Fruit fly (Drosophila melanogaster): ENCODE measurements around the gene Hsp22.

DNA sequence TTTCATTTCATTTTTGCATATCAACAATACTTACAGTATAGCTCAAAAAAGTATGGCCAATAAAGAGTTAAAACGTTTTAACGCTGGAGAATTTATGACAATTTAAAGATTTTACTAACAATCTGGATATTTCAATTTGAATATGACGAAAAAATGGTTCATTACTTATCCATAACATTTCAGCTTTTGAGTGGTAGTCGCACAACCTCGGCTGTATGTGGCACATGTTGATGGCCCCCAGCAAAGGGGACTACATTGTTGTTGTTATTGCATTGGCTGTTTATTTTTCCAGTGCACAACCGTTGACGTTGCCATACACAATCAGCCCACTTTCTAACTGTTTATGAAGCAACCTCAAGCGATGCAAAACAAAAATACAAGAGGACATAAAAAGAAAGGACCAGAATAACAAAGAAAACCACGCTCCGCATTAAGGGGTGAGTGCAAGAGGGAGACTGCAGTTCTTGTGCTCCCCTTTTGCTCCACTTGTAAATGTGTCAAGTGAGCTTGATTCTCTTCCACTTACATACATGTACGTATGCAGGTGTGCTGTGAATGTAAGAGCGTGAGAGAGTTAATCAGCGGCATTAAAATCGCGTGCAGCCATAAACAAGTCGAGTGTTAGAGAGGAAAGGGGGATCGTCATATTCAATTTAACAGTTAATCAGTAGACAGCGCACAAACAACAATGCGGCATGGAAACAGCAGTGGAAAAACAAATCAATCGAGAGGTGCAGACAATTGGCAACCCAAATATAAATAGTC, 47.5 kb downstream of the Hsp22 start:
- peak; percentile 91 for TF ChIP-seq EcR (GFP tag; optimal IDR thresholded peaks at IDR 0.05)
- peak; percentile 97 for TF ChIP-seq CG15710 (tag; optimal IDR thresholded peaks at IDR 0.05)
- peak; percentile 95 for TF ChIP-seq CG17806 (tag; optimal IDR thresholded peaks at IDR 0.05)
- peak; percentile 80 for TF ChIP-seq CG10348 (GFP tag; IDR thresholded peaks at IDR 0.05)
- TF ChIP-seq rn (GFP tag; IDR thresholded peaks at IDR 0.05) = peak; percentile 74
- TF ChIP-seq fd96Ca (GFP tag; IDR thresholded peaks at IDR 0.05) = peak; percentile 92
- TF ChIP-seq CG8301 (tag; optimal IDR thresholded peaks at IDR 0.05) = peak; percentile 93
- peak; percentile 96 for TF ChIP-seq Ets98B (GFP tag; IDR thresholded peaks at IDR 0.05)
- peak; percentile 92 for TF ChIP-seq CG14655 (GFP tag; optimal IDR thresholded peaks at IDR 0.05)

All from whole organism, pupa.